Fruit fly (Drosophila melanogaster) whole organism, embryonic: Measurements from ENCODE around the gene CG31538.

Experiments used
- Ada2b ChIP-seq: fragments of 200-800 bp; sonication (Bioruptor generic); IDR thresholded peaks from 2 replicates; pipeline ENCODE4 v1.3.6; 2022; ENCODE audit warnings: missing biosample characterization, missing genetic modification characterization
- Aef1 ChIP-seq: fragments of 200-800 bp; sonication (Bioruptor generic); IDR thresholded peaks from 3 replicates; pipeline ENCODE4 v1.3.6; 2022; ENCODE audit warnings: missing biosample characterization, missing genetic modification characterization
- BEAF-32 ChIP-seq: fragments of 200-800 bp; sonication (Bioruptor generic); optimal IDR thresholded peaks from 3 replicates; lab custom pipeline; 2017; ENCODE audit warnings: missing biosample characterization, missing genetic modification characterization, mild to moderate bottlenecking, moderate library complexity, missing genetic modification reagents
- Blimp-1 ChIP-seq: fragments of 200-800 bp; sonication (Bioruptor generic); optimal IDR thresholded peaks from 3 replicates; lab custom pipeline; 2018; ENCODE audit warnings: missing biosample characterization, missing genetic modification characterization, mild to moderate bottlenecking, moderate library complexity, missing genetic modification reagents
- CG10366 ChIP-seq: fragments of 200-800 bp; sonication (Bioruptor generic); IDR thresholded peaks from 2 replicates; pipeline ENCODE4 v1.3.6; 2022; ENCODE audit warnings: missing biosample characterization, missing genetic modification characterization
- CG11504 ChIP-seq: fragments of 200-800 bp; sonication (Bioruptor generic); optimal IDR thresholded peaks from 3 replicates; lab custom pipeline; 2019; ENCODE audit warnings: missing biosample characterization, mild to moderate bottlenecking, missing genetic modification characterization, moderate library complexity
- CG11695 ChIP-seq: fragments of 200-800 bp; sonication (Bioruptor generic); IDR thresholded peaks from 3 replicates; pipeline ENCODE4 v1.3.6; 2022; ENCODE audit warnings: missing biosample characterization, missing genetic modification characterization
- CG14441 ChIP-seq: fragments of 200-800 bp; sonication (Bioruptor generic); IDR thresholded peaks from 2 replicates; pipeline ENCODE4 v1.3.6; 2022; ENCODE audit warnings: missing biosample characterization, missing genetic modification characterization
- CG14667 ChIP-seq: fragments of 200-800 bp; sonication (Bioruptor generic); IDR thresholded peaks from 2 replicates; pipeline ENCODE4 v1.3.6; 2022; ENCODE audit warnings: missing biosample characterization, missing genetic modification characterization
- CG15073 ChIP-seq: fragments of 200-800 bp; sonication (Bioruptor generic); optimal IDR thresholded peaks from 2 replicates; lab custom pipeline; 2016; ENCODE audit warnings: missing biosample characterization, missing genetic modification characterization
- CG15479 ChIP-seq: fragments of 200-800 bp; sonication (Bioruptor generic); optimal IDR thresholded peaks from 3 replicates; lab custom pipeline; 2019; ENCODE audit warnings: missing biosample characterization, mild to moderate bottlenecking, missing genetic modification characterization, moderate library complexity
- CG1602 ChIP-seq: fragments of 200-800 bp; sonication (Bioruptor generic); optimal IDR thresholded peaks from 3 replicates; lab custom pipeline; 2016; ENCODE audit warnings: missing biosample characterization, missing genetic modification characterization
- CG17186 ChIP-seq: fragments of 200-800 bp; sonication (Bioruptor generic); optimal IDR thresholded peaks from 3 replicates; lab custom pipeline; 2017; ENCODE audit warnings: missing biosample characterization, missing genetic modification reagents, missing genetic modification characterization
- CG18599 ChIP-seq: fragments of 200-800 bp; sonication (Bioruptor generic); optimal IDR thresholded peaks from 3 replicates; lab custom pipeline; 2017; ENCODE audit warnings: missing biosample characterization, missing genetic modification characterization, mild to moderate bottlenecking, moderate library complexity, missing genetic modification reagents
- CG2712 ChIP-seq: fragments of 200-800 bp; optimal IDR thresholded peaks from 3 replicates; lab custom pipeline; 2019; ENCODE audit warnings: missing biosample characterization, mild to moderate bottlenecking, missing genetic modification characterization, moderate library complexity
- CG32532 ChIP-seq: fragments of 200-800 bp; sonication (Bioruptor generic); IDR thresholded peaks from 2 replicates; pipeline ENCODE4 v1.3.6; 2022; ENCODE audit warnings: missing biosample characterization, missing genetic modification characterization
- CG3281 ChIP-seq: fragments of 200-800 bp; sonication (Bioruptor generic); optimal IDR thresholded peaks from 3 replicates; lab custom pipeline; 2017; ENCODE audit warnings: missing biosample characterization, mild to moderate bottlenecking, missing genetic modification characterization
- CG4730 ChIP-seq: fragments of 200-800 bp; sonication (Bioruptor generic); IDR thresholded peaks from 2 replicates; pipeline ENCODE4 v1.3.6; 2022; ENCODE audit warnings: missing biosample characterization, missing genetic modification characterization
- CG4854 ChIP-seq: fragments of 200-800 bp; sonication (Bioruptor generic); optimal IDR thresholded peaks from 2 replicates; lab custom pipeline; 2016; ENCODE audit warnings: missing biosample characterization, missing genetic modification characterization, inconsistent platforms
- CG5953 ChIP-seq: fragments of 200-800 bp; sonication (Bioruptor generic); IDR thresholded peaks from 2 replicates; pipeline ENCODE4 v1.3.6; 2022; ENCODE audit warnings: missing biosample characterization, missing genetic modification characterization
- CG6689 ChIP-seq: fragments of 200-800 bp; sonication (Bioruptor generic); IDR thresholded peaks from 2 replicates; pipeline ENCODE4 v1.3.6; 2022; ENCODE audit warnings: missing biosample characterization, missing genetic modification characterization
- CG8281 ChIP-seq: fragments of 200-800 bp; sonication (Bioruptor generic); optimal IDR thresholded peaks from 2 replicates; lab custom pipeline; 2018; ENCODE audit warnings: missing biosample characterization, mild to moderate bottlenecking, missing genetic modification characterization, moderate library complexity
- CG8290 ChIP-seq, 3 experiments: fragments of 200-800 bp; sonication (Bioruptor generic); optimal IDR thresholded peaks; 2 replicates each; lab custom pipeline; 2016 to 2019; ENCODE audit warnings: missing biosample characterization in 3 of 3, missing genetic modification characterization in 3 of 3, mild to moderate bottlenecking in 2 of 3, moderate library complexity in 1 of 3
- CG8944 ChIP-seq: fragments of 200-800 bp; sonication (Bioruptor generic); optimal IDR thresholded peaks from 3 replicates; lab custom pipeline; 2016; ENCODE audit warnings: missing biosample characterization, missing genetic modification characterization
- CTCF ChIP-seq: fragments of 200-800 bp; sonication (Bioruptor generic); optimal IDR thresholded peaks from 2 replicates; lab custom pipeline; 2017; ENCODE audit warnings: missing biosample characterization, mild to moderate bottlenecking, missing genetic modification characterization, moderate library complexity
- Chrac-16 ChIP-seq: fragments of 200-800 bp; sonication (Bioruptor generic); optimal IDR thresholded peaks from 3 replicates; lab custom pipeline; 2016; ENCODE audit warnings: missing biosample characterization, missing genetic modification characterization
- Dip3 ChIP-seq: fragments of 200-800 bp; sonication (Bioruptor generic); optimal IDR thresholded peaks from 3 replicates; lab custom pipeline; 2016; ENCODE audit warnings: missing biosample characterization, missing genetic modification characterization
- Gug ChIP-seq: fragments of 200-800 bp; sonication (Bioruptor generic); IDR thresholded peaks from 4 replicates; pipeline ENCODE4 v1.3.6; 2022; ENCODE audit warnings: missing biosample characterization, missing genetic modification characterization
- H2.0 ChIP-seq: fragments of 200-800 bp; sonication (Bioruptor generic); IDR thresholded peaks from 2 replicates; pipeline ENCODE4 v1.3.6; 2022; ENCODE audit warnings: missing biosample characterization, missing genetic modification characterization
- Jarid2 ChIP-seq: fragments of 200-800 bp; sonication (Bioruptor generic); optimal IDR thresholded peaks from 3 replicates; lab custom pipeline; 2017; ENCODE audit warnings: mild to moderate bottlenecking, missing biosample characterization, missing genetic modification reagents, missing genetic modification characterization
- Meics ChIP-seq: fragments of 200-800 bp; sonication (Bioruptor generic); optimal IDR thresholded peaks from 2 replicates; lab custom pipeline; 2017; ENCODE audit warnings: missing biosample characterization, mild to moderate bottlenecking, missing genetic modification characterization
- Mes4 ChIP-seq: fragments of 200-800 bp; sonication (Bioruptor generic); optimal IDR thresholded peaks from 2 replicates; lab custom pipeline; 2016; ENCODE audit warnings: missing biosample characterization, missing genetic modification characterization
- Mrtf ChIP-seq: fragments of 200-800 bp; sonication (Bioruptor generic); IDR thresholded peaks from 3 replicates; pipeline ENCODE4 v1.3.6; 2022; ENCODE audit warnings: missing biosample characterization, missing genetic modification characterization
- Neu2 ChIP-seq: fragments of 200-800 bp; sonication (Bioruptor generic); optimal IDR thresholded peaks from 3 replicates; lab custom pipeline; 2016; ENCODE audit warnings: missing biosample characterization, missing genetic modification characterization, borderline replicate concordance
- NfI ChIP-seq: fragments of 200-800 bp; sonication (Bioruptor generic); optimal IDR thresholded peaks from 3 replicates; lab custom pipeline; 2018; ENCODE audit warnings: missing biosample characterization, mild to moderate bottlenecking, missing genetic modification characterization, moderate library complexity
- al ChIP-seq: fragments of 200-800 bp; sonication (Bioruptor generic); IDR thresholded peaks from 2 replicates; pipeline ENCODE4 v1.3.6; 2022; ENCODE audit warnings: missing biosample characterization, missing genetic modification characterization
- dysf ChIP-seq: fragments of 200-800 bp; sonication (Bioruptor generic); IDR thresholded peaks from 3 replicates; pipeline ENCODE4 v1.3.6; 2022; ENCODE audit warnings: missing biosample characterization, missing genetic modification characterization
- fd64A ChIP-seq: fragments of 200-800 bp; sonication (Bioruptor generic); optimal IDR thresholded peaks from 3 replicates; lab custom pipeline; 2018; ENCODE audit warnings: missing biosample characterization, mild to moderate bottlenecking, missing genetic modification characterization
- gce ChIP-seq: fragments of 200-800 bp; sonication (Bioruptor generic); IDR thresholded peaks from 3 replicates; pipeline ENCODE4 v1.3.6; 2022; ENCODE audit warnings: missing biosample characterization, missing genetic modification characterization
- h ChIP-seq: fragments of >200 bp; optimal IDR thresholded peaks from 2 replicates; lab custom pipeline; 2017
- ind ChIP-seq: fragments of 200-800 bp; sonication (Bioruptor generic); optimal IDR thresholded peaks from 3 replicates; lab custom pipeline; 2016; ENCODE audit warnings: missing biosample characterization, missing genetic modification characterization
- luna ChIP-seq: fragments of 200-800 bp; sonication (Bioruptor generic); optimal IDR thresholded peaks from 2 replicates; lab custom pipeline; 2016; ENCODE audit warnings: missing biosample characterization, missing genetic modification characterization
- nau ChIP-seq: fragments of 200-800 bp; sonication (Bioruptor generic); optimal IDR thresholded peaks from 3 replicates; lab custom pipeline; 2017; ENCODE audit warnings: missing biosample characterization, mild to moderate bottlenecking, missing genetic modification characterization, missing genetic modification reagents
- pros ChIP-seq: fragments of 200-800 bp; sonication (Bioruptor generic); optimal IDR thresholded peaks from 3 replicates; lab custom pipeline; 2019; ENCODE audit warnings: missing biosample characterization, mild to moderate bottlenecking, missing genetic modification characterization, moderate library complexity
- ranshi ChIP-seq: fragments of 200-800 bp; sonication (Bioruptor generic); IDR thresholded peaks from 2 replicates; pipeline ENCODE4 v1.3.6; 2022; ENCODE audit warnings: missing biosample characterization, missing genetic modification characterization
- sd ChIP-seq: fragments of 200-800 bp; sonication (Bioruptor generic); optimal IDR thresholded peaks from 3 replicates; lab custom pipeline; 2018; ENCODE audit warnings: missing biosample characterization, mild to moderate bottlenecking, missing genetic modification characterization, moderate library complexity
- seq ChIP-seq: fragments of 200-800 bp; sonication (Bioruptor generic); IDR thresholded peaks from 2 replicates; pipeline ENCODE4 v1.3.6; 2022; ENCODE audit warnings: missing biosample characterization, missing genetic modification characterization
- sisA ChIP-seq: fragments of 200-800 bp; sonication (Bioruptor generic); IDR thresholded peaks from 2 replicates; pipeline ENCODE4 v1.3.6; 2022; ENCODE audit warnings: missing biosample characterization, missing genetic modification characterization
- so ChIP-seq: fragments of 200-800 bp; sonication (Bioruptor generic); IDR thresholded peaks from 3 replicates; pipeline ENCODE4 v1.3.6; 2022; ENCODE audit warnings: missing biosample characterization, missing genetic modification characterization
- vvl ChIP-seq: fragments of 200-800 bp; sonication (Bioruptor generic); IDR thresholded peaks from 2 replicates; pipeline ENCODE4 v1.3.6; 2022; ENCODE audit warnings: missing biosample characterization, missing genetic modification characterization
- wdn ChIP-seq: fragments of 200-800 bp; sonication (Bioruptor generic); IDR thresholded peaks from 2 replicates; pipeline ENCODE4 v1.3.6; 2022; ENCODE audit warnings: missing biosample characterization, missing genetic modification characterization
- yki ChIP-seq: fragments of >200 bp; optimal IDR thresholded peaks from 3 replicates; lab custom pipeline; 2018
- z ChIP-seq: fragments of 200-800 bp; sonication (Bioruptor generic); IDR thresholded peaks from 3 replicates; pipeline ENCODE4 v1.3.6; 2022; ENCODE audit warnings: missing biosample characterization, missing genetic modification characterization
- zf30C ChIP-seq: fragments of 200-800 bp; sonication (Bioruptor generic); optimal IDR thresholded peaks from 3 replicates; lab custom pipeline; 2018; ENCODE audit warnings: missing biosample characterization, mild to moderate bottlenecking, missing genetic modification characterization

CG31538 gene

dm6 chr3R:5270806-5271205, 6.8 kb downstream of the CG31538 start (continued):
- TF ChIP-seq pros (GFP tag; lab: Kevin White, UChicago) (no peak), CG3281 (no peak), CG1602 (GFP tag; lab: Kevin White, UChicago) (no peak), CG14441 (no peak), CG10366 (no peak), NfI (GFP tag; lab: Kevin White, UChicago) (no peak), CG11695 (no peak), H2.0 (no peak), wdn (no peak), Mes4 (no peak), CG8290 (GFP tag; optimal IDR thresholded peaks at IDR 0.05; lab: Kevin White, UChicago) (no peak), CG8290 (tag; optimal IDR thresholded peaks at IDR 0.05; lab: Kevin White, UChicago) (peak; percentile 24 to 50), Dip3 (GFP tag; lab: Kevin White, UChicago) (no peak), z (no peak), CG2712 (tag; lab: Kevin White, UChicago) (no peak), CG14667 (GFP tag; lab: Robert Waterston, UW) (no peak), CG4854 (GFP tag; lab: Kevin White, UChicago) (no peak), BEAF-32 (GFP tag; lab: Kevin White, UChicago) (no peak), CG6689 (GFP tag; lab: Robert Waterston, UW) (no peak), CG11504 (tag; lab: Kevin White, UChicago) (no peak), Meics (GFP tag; lab: Kevin White, UChicago) (peak; percentile 16), CG17186 (GFP tag; lab: Kevin White, UChicago) (no peak), fd64A (GFP tag; lab: Kevin White, UChicago) (no peak), Gug (GFP tag; lab: Robert Waterston, UW) (peak; percentile 11; the same call in 2 of the 4 replicates), Blimp-1 (GFP tag; lab: Kevin White, UChicago) (no peak), CG8281 (tag; lab: Kevin White, UChicago) (no peak), sisA (no peak), luna (no peak), zf30C (GFP tag; lab: Kevin White, UChicago) (peak; percentile 84), CG18599 (GFP tag; lab: Kevin White, UChicago) (no peak), CG8944 (GFP tag; lab: Kevin White, UChicago) (no peak), seq (GFP tag; lab: Robert Waterston, UW) (0 out of 2 replicates have a peak, but pooled peaks have one; percentile 13), Ada2b (no peak), yki (no peak), ind (GFP tag; lab: Kevin White, UChicago) (peak; percentile 19), al (GFP tag; lab: Robert Waterston, UW) (no peak), Jarid2 (GFP tag; lab: Kevin White, UChicago) (no peak), Chrac-16 (GFP tag; lab: Kevin White, UChicago) (no peak), dysf (GFP tag; lab: Robert Waterston, UW) (0 out of 3 replicates have a peak, but pooled peaks have one; percentile 49), CG5953 (GFP tag; lab: Robert Waterston, UW) (no peak), ranshi (GFP tag; lab: Robert Waterston, UW) (no peak), so (GFP tag; lab: Robert Waterston, UW) (no peak), CTCF (GFP tag; lab: Kevin White, UChicago) (no peak), Aef1 (GFP tag; lab: Robert Waterston, UW) (no peak; the same call in 2 of the 3 replicates), CG4730 (GFP tag; lab: Robert Waterston, UW) (no peak), gce (GFP tag; lab: Robert Waterston, UW) (no peak), Mrtf (GFP tag; lab: Robert Waterston, UW) (no peak), h (lab: Kevin White, UChicago) (no peak), nau (GFP tag; lab: Kevin White, UChicago) (no peak), vvl (peak; percentile 55; the same call in 1 of the 2 replicates), CG32532 (no peak), sd (tag; lab: Kevin White, UChicago) (no peak), CG15479 (GFP tag; lab: Kevin White, UChicago) (no peak), CG15073 (GFP tag; lab: Kevin White, UChicago) (no peak), Neu2 (GFP tag; lab: Kevin White, UChicago) (no peak)
